Fruit fly (Drosophila melanogaster) whole organism, embryonic: Measurements from ENCODE around the gene mthl9.

Experiments
- BtbVII ChIP-seq: fragments of 200-800 bp; sonication (Bioruptor generic); optimal IDR thresholded peaks from 3 replicates; lab custom pipeline; 2017; ENCODE audit warnings: missing biosample characterization, mild to moderate bottlenecking, missing genetic modification characterization
- CG10274 ChIP-seq: fragments of 200-800 bp; sonication (Bioruptor generic); optimal IDR thresholded peaks from 3 replicates; lab custom pipeline; 2017; ENCODE audit warnings: missing biosample characterization, mild to moderate bottlenecking, missing genetic modification characterization
- CG10366 ChIP-seq: fragments of 200-800 bp; sonication (Bioruptor generic); IDR thresholded peaks from 2 replicates; pipeline ENCODE4 v1.3.6; 2022; ENCODE audit warnings: missing biosample characterization, missing genetic modification characterization
- CG11723 ChIP-seq: fragments of 200-800 bp; sonication (Bioruptor generic); optimal IDR thresholded peaks from 2 replicates; lab custom pipeline; 2017; ENCODE audit warnings: missing biosample characterization, mild to moderate bottlenecking, missing genetic modification characterization
- CG15479 ChIP-seq: fragments of 200-800 bp; sonication (Bioruptor generic); optimal IDR thresholded peaks from 3 replicates; lab custom pipeline; 2019; ENCODE audit warnings: missing biosample characterization, mild to moderate bottlenecking, missing genetic modification characterization, moderate library complexity
- CG17186 ChIP-seq: fragments of 200-800 bp; sonication (Bioruptor generic); optimal IDR thresholded peaks from 3 replicates; lab custom pipeline; 2017; ENCODE audit warnings: missing biosample characterization, missing genetic modification reagents, missing genetic modification characterization
- CG1832 ChIP-seq: fragments of 200-800 bp; sonication (Bioruptor generic); optimal IDR thresholded peaks from 2 replicates; lab custom pipeline; 2017; ENCODE audit warnings: missing biosample characterization, mild to moderate bottlenecking, missing genetic modification characterization, inconsistent platforms
- CG18599 ChIP-seq: fragments of 200-800 bp; sonication (Bioruptor generic); optimal IDR thresholded peaks from 3 replicates; lab custom pipeline; 2017; ENCODE audit warnings: missing biosample characterization, missing genetic modification characterization, mild to moderate bottlenecking, moderate library complexity, missing genetic modification reagents
- CG2116 ChIP-seq: fragments of 200-800 bp; sonication (Bioruptor generic); optimal IDR thresholded peaks from 3 replicates; lab custom pipeline; 2018; ENCODE audit warnings: missing biosample characterization, mild to moderate bottlenecking, missing genetic modification characterization
- CG34376 ChIP-seq: fragments of 200-800 bp; sonication (Bioruptor generic); optimal IDR thresholded peaks from 2 replicates; lab custom pipeline; 2018; ENCODE audit warnings: missing biosample characterization, mild to moderate bottlenecking, missing genetic modification characterization
- CG4730 ChIP-seq: fragments of 200-800 bp; sonication (Bioruptor generic); IDR thresholded peaks from 2 replicates; pipeline ENCODE4 v1.3.6; 2022; ENCODE audit warnings: missing biosample characterization, missing genetic modification characterization
- CG4820 ChIP-seq: fragments of 200-800 bp; sonication (Bioruptor generic); optimal IDR thresholded peaks from 3 replicates; lab custom pipeline; 2016; ENCODE audit warnings: missing biosample characterization, missing genetic modification characterization
- CG6683 ChIP-seq: fragments of 200-800 bp; sonication (Bioruptor generic); optimal IDR thresholded peaks from 2 replicates; lab custom pipeline; 2017; ENCODE audit warnings: missing biosample characterization, mild to moderate bottlenecking, missing genetic modification characterization, missing genetic modification reagents
- CG6765 ChIP-seq: fragments of 200-800 bp; sonication (Bioruptor generic); optimal IDR thresholded peaks from 3 replicates; lab custom pipeline; 2017; ENCODE audit warnings: missing biosample characterization, mild to moderate bottlenecking, missing genetic modification characterization
- CG7786 ChIP-seq: fragments of 200-800 bp; sonication (Bioruptor generic); optimal IDR thresholded peaks from 2 replicates; lab custom pipeline; 2016; ENCODE audit warnings: missing biosample characterization, missing genetic modification characterization
- CG7928 ChIP-seq: fragments of 200-800 bp; sonication (Bioruptor generic); optimal IDR thresholded peaks from 2 replicates; lab custom pipeline; 2017; ENCODE audit warnings: missing biosample characterization, mild to moderate bottlenecking, missing genetic modification characterization
- CG8290 ChIP-seq, 3 experiments: fragments of 200-800 bp; sonication (Bioruptor generic); optimal IDR thresholded peaks; 2 replicates each; lab custom pipeline; 2016 to 2019; ENCODE audit warnings: missing biosample characterization in 3 of 3, missing genetic modification characterization in 3 of 3, mild to moderate bottlenecking in 2 of 3, moderate library complexity in 1 of 3
- CG9932 ChIP-seq: fragments of 200-800 bp; sonication (Bioruptor generic); IDR thresholded peaks from 2 replicates; pipeline ENCODE4 v1.3.6; 2022; ENCODE audit warnings: missing biosample characterization, missing genetic modification characterization
- Deaf1 ChIP-seq: fragments of 200-800 bp; optimal IDR thresholded peaks from 3 replicates; lab custom pipeline; 2019; ENCODE audit warnings: missing biosample characterization, mild to moderate bottlenecking, missing genetic modification characterization, moderate library complexity
- Doc3 ChIP-seq: fragments of 200-800 bp; sonication (Bioruptor generic); IDR thresholded peaks from 3 replicates; pipeline ENCODE4 v1.3.6; 2022; ENCODE audit warnings: missing biosample characterization, missing genetic modification characterization; ENCODE audit not compliant: partially characterized antibody
- E2f1 ChIP-seq: fragments of 200-800 bp; sonication (Bioruptor generic); IDR thresholded peaks from 2 replicates; pipeline ENCODE4 v1.3.6; 2022; ENCODE audit warnings: missing biosample characterization, missing genetic modification characterization
- Ets97D ChIP-seq: fragments of 200-800 bp; sonication (Bioruptor generic); optimal IDR thresholded peaks from 3 replicates; lab custom pipeline; 2016; ENCODE audit warnings: missing biosample characterization, missing genetic modification characterization
- HHEX ChIP-seq: fragments of 200-800 bp; sonication (Bioruptor generic); optimal IDR thresholded peaks from 3 replicates; lab custom pipeline; 2017; ENCODE audit warnings: missing biosample characterization, mild to moderate bottlenecking, missing genetic modification characterization, missing genetic modification reagents
- HLHmδ ChIP-seq: fragments of 200-800 bp; sonication (Bioruptor generic); optimal IDR thresholded peaks from 2 replicates; lab custom pipeline; 2018; ENCODE audit warnings: missing biosample characterization, mild to moderate bottlenecking, missing genetic modification characterization, moderate library complexity
- Kr ChIP-seq: fragments of 200-800 bp; sonication (Bioruptor generic); optimal IDR thresholded peaks from 2 replicates; lab custom pipeline; 2017; ENCODE audit warnings: missing biosample characterization, mild to moderate bottlenecking, missing genetic modification characterization
- Myb ChIP-seq: fragments of 200-800 bp; sonication (Bioruptor generic); optimal IDR thresholded peaks from 2 replicates; lab custom pipeline; 2016; ENCODE audit warnings: missing biosample characterization, missing genetic modification characterization
- Poxn ChIP-seq: fragments of 200-800 bp; sonication (Bioruptor generic); IDR thresholded peaks from 2 replicates; pipeline ENCODE4 v1.3.6; 2022; ENCODE audit warnings: missing biosample characterization, missing genetic modification characterization
- Sry-δ ChIP-seq: fragments of 200-800 bp; sonication (Bioruptor generic); optimal IDR thresholded peaks from 2 replicates; lab custom pipeline; 2016; ENCODE audit warnings: missing biosample characterization, missing genetic modification characterization
- TFAM ChIP-seq: fragments of 200-800 bp; sonication (Bioruptor generic); optimal IDR thresholded peaks from 2 replicates; lab custom pipeline; 2017; ENCODE audit warnings: missing biosample characterization, missing genetic modification characterization, inconsistent platforms
- ara ChIP-seq: fragments of 200-800 bp; sonication (Bioruptor generic); IDR thresholded peaks from 2 replicates; pipeline ENCODE4 v1.3.6; 2022; ENCODE audit warnings: missing biosample characterization, missing genetic modification characterization
- cg ChIP-seq: fragments of 200-800 bp; sonication (Bioruptor generic); optimal IDR thresholded peaks from 3 replicates; lab custom pipeline; 2019; ENCODE audit warnings: missing biosample characterization, mild to moderate bottlenecking, missing genetic modification characterization, moderate library complexity
- ci ChIP-seq: fragments of 200-800 bp; sonication (Bioruptor generic); IDR thresholded peaks from 3 replicates; pipeline ENCODE4 v1.3.6; 2022; ENCODE audit warnings: missing biosample characterization, missing genetic modification characterization
- crc ChIP-seq: fragments of 200-800 bp; sonication (Bioruptor generic); optimal IDR thresholded peaks from 2 replicates; lab custom pipeline; 2016; ENCODE audit warnings: missing biosample characterization, missing genetic modification characterization
- dimm ChIP-seq: fragments of 200-800 bp; sonication (Bioruptor generic); IDR thresholded peaks from 2 replicates; pipeline ENCODE4 v1.3.6; 2022; ENCODE audit warnings: missing biosample characterization, missing genetic modification characterization
- emc ChIP-seq: fragments of 200-800 bp; sonication (Bioruptor generic); optimal IDR thresholded peaks from 2 replicates; lab custom pipeline; 2016; ENCODE audit warnings: missing biosample characterization, missing genetic modification characterization
- ewg ChIP-seq: fragments of 200-800 bp; sonication (Bioruptor generic); optimal IDR thresholded peaks from 3 replicates; lab custom pipeline; 2017; ENCODE audit warnings: mild to moderate bottlenecking, missing biosample characterization, missing genetic modification reagents, missing genetic modification characterization
- grn ChIP-seq: fragments of 200-800 bp; sonication (Bioruptor generic); optimal IDR thresholded peaks from 3 replicates; lab custom pipeline; 2017; ENCODE audit warnings: missing biosample characterization, missing genetic modification characterization
- gro ChIP-seq: fragments of 200-800 bp; sonication (Bioruptor generic); optimal IDR thresholded peaks from 2 replicates; lab custom pipeline; 2016; ENCODE audit warnings: missing biosample characterization, missing genetic modification characterization
- hth ChIP-seq: fragments of >200 bp; optimal IDR thresholded peaks from 2 replicates; lab custom pipeline; 2017; ENCODE audit warnings: inconsistent platforms
- ind ChIP-seq: fragments of 200-800 bp; sonication (Bioruptor generic); optimal IDR thresholded peaks from 3 replicates; lab custom pipeline; 2016; ENCODE audit warnings: missing biosample characterization, missing genetic modification characterization
- lmd ChIP-seq: fragments of 200-800 bp; sonication (Bioruptor generic); IDR thresholded peaks from 2 replicates; pipeline ENCODE4 v1.3.6; 2022; ENCODE audit warnings: missing biosample characterization, missing genetic modification characterization
- org-1 ChIP-seq: fragments of 200-800 bp; sonication (Bioruptor generic); optimal IDR thresholded peaks from 2 replicates; lab custom pipeline; 2017; ENCODE audit warnings: missing biosample characterization, missing genetic modification characterization
- phol ChIP-seq: fragments of 200-800 bp; sonication (Bioruptor generic); optimal IDR thresholded peaks from 3 replicates; lab custom pipeline; 2018; ENCODE audit warnings: missing biosample characterization, mild to moderate bottlenecking, missing genetic modification characterization, moderate library complexity
- row ChIP-seq: fragments of 200-800 bp; sonication (Bioruptor generic); IDR thresholded peaks from 3 replicates; pipeline ENCODE4 v1.3.6; 2022; ENCODE audit warnings: missing biosample characterization, missing genetic modification characterization
- schlank ChIP-seq: fragments of 200-800 bp; sonication (Bioruptor generic); optimal IDR thresholded peaks from 2 replicates; lab custom pipeline; 2018; ENCODE audit warnings: missing biosample characterization, mild to moderate bottlenecking, missing genetic modification characterization
- sens-2 ChIP-seq: fragments of 200-800 bp; sonication (Bioruptor generic); IDR thresholded peaks from 2 replicates; pipeline ENCODE4 v1.3.6; 2022; ENCODE audit warnings: missing biosample characterization, missing genetic modification characterization
- slbo ChIP-seq: fragments of 200-800 bp; sonication (Bioruptor generic); IDR thresholded peaks from 2 replicates; pipeline ENCODE4 v1.3.6; 2022; ENCODE audit warnings: missing biosample characterization, missing genetic modification characterization
- ssp ChIP-seq: fragments of 200-800 bp; sonication (Bioruptor generic); IDR thresholded peaks from 2 replicates; pipeline ENCODE4 v1.3.6; 2022; ENCODE audit warnings: missing biosample characterization, missing genetic modification characterization
- sug ChIP-seq: fragments of 200-800 bp; optimal IDR thresholded peaks from 2 replicates; lab custom pipeline; 2019; ENCODE audit warnings: missing biosample characterization, mild to moderate bottlenecking, missing genetic modification characterization, moderate library complexity
- unc-4 ChIP-seq: fragments of 200-800 bp; sonication (Bioruptor generic); IDR thresholded peaks from 2 replicates; pipeline ENCODE4 v1.3.6; 2022; ENCODE audit warnings: missing biosample characterization, missing genetic modification characterization; ENCODE audit not compliant: partially characterized antibody
- vnd ChIP-seq: fragments of 200-800 bp; sonication (Bioruptor generic); IDR thresholded peaks from 3 replicates; pipeline ENCODE4 v1.3.6; 2022; ENCODE audit warnings: missing biosample characterization, missing genetic modification characterization; ENCODE audit not compliant: partially characterized antibody

Gene mthl9

DNA sequence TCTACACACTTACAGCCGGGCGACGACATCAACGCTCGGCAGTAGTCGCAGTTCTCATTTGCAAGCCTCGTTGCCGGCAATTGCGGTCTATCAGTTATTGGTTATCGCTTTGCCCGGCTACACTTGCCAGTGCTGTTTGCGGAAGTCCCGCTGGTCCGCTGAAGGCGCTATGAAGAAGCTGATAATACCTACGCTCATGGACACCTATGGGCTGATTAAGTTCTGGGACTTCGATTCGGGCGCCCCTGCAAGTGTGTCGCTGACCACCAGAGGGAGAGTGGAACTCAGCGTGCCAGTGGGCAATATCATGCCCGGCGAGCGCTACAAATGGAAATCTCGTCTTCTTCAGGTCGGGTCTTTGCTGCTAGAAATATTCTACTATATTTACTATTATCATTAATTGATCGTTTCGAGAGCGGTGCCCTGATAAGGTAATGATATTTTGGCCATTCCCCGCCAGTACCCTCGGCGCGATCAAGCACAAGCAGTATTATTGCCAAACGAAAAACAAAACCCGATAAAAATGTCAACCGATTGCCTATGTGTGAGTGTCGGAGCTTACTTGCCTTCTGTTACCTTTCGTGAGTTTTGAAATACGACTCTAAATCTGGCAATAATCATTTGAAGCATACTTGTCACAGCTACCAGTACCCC lies 32.0 kb downstream of the mthl9 start (continued):
- TF ChIP-seq CG7928 (GFP tag; lab: Kevin White, UChicago), result no peak
- TF ChIP-seq ci, result 0 out of 3 replicates have a peak, but pooled peaks have one; percentile 8
- TF ChIP-seq CG6683 (GFP tag; lab: Kevin White, UChicago), result no peak
- no peak for TF ChIP-seq Poxn
- TF ChIP-seq sens-2, result no peak
- no peak for TF ChIP-seq TFAM (GFP tag; lab: Kevin White, UChicago)
- no peak for TF ChIP-seq CG10366 (GFP tag; lab: Robert Waterston, UW)
- no peak for TF ChIP-seq CG8290 (GFP tag; optimal IDR thresholded peaks at IDR 0.05; lab: Kevin White, UChicago)
- TF ChIP-seq CG8290 (tag; optimal IDR thresholded peaks at IDR 0.05; lab: Kevin White, UChicago), result no peak
- 0 out of 3 replicates have a peak, but pooled peaks have one; percentile 36 for TF ChIP-seq vnd
- TF ChIP-seq Doc3 (GFP tag; lab: Robert Waterston, UW), result no peak
- TF ChIP-seq CG34376 (GFP tag; lab: Kevin White, UChicago), result peak; percentile 98
- TF ChIP-seq CG18599 (GFP tag; lab: Kevin White, UChicago), result peak; percentile 58
- TF ChIP-seq lmd (GFP tag; lab: Robert Waterston, UW), result no peak
- TF ChIP-seq org-1 (GFP tag; lab: Kevin White, UChicago), result no peak
- TF ChIP-seq schlank (tag; lab: Kevin White, UChicago), result no peak
- no peak for TF ChIP-seq HHEX (GFP tag; lab: Kevin White, UChicago)
- TF ChIP-seq ssp (GFP tag; lab: Robert Waterston, UW), result no peak
- TF ChIP-seq gro (GFP tag; lab: Kevin White, UChicago), result peak; percentile 32
- no peak for TF ChIP-seq Ets97D
- TF ChIP-seq CG15479 (GFP tag; lab: Kevin White, UChicago), result peak; percentile 95
- no peak for TF ChIP-seq hth (lab: Kevin White, UChicago)
- peak; percentile 92 for TF ChIP-seq sug
- TF ChIP-seq emc (GFP tag; lab: Kevin White, UChicago), result no peak
- TF ChIP-seq CG4730 (GFP tag; lab: Robert Waterston, UW), result no peak
- TF ChIP-seq grn (GFP tag; lab: Kevin White, UChicago), result no peak
- no peak for TF ChIP-seq CG2116 (GFP tag; lab: Kevin White, UChicago)
- TF ChIP-seq unc-4 (GFP tag; lab: Robert Waterston, UW), result no peak
- no peak for TF ChIP-seq cg (GFP tag; lab: Kevin White, UChicago)
- no peak for TF ChIP-seq dimm (GFP tag; lab: Robert Waterston, UW)
- no peak for TF ChIP-seq Myb (GFP tag; lab: Kevin White, UChicago)
- TF ChIP-seq Kr (GFP tag; lab: Kevin White, UChicago), result no peak
- TF ChIP-seq ewg, result no peak
- no peak for TF ChIP-seq crc (GFP tag; lab: Kevin White, UChicago)
- TF ChIP-seq CG9932 (GFP tag; lab: Robert Waterston, UW), result no peak
- TF ChIP-seq CG1832 (GFP tag; lab: Kevin White, UChicago), result no peak
- TF ChIP-seq BtbVII (GFP tag; lab: Kevin White, UChicago), result peak; percentile 45
- TF ChIP-seq E2f1 (GFP tag; lab: Robert Waterston, UW), result no peak
- no peak for TF ChIP-seq ind (GFP tag; lab: Kevin White, UChicago)
- TF ChIP-seq Deaf1, result peak; percentile 51
- no peak for TF ChIP-seq CG10274 (GFP tag; lab: Kevin White, UChicago)
- TF ChIP-seq CG11723 (GFP tag; lab: Kevin White, UChicago), result no peak
- TF ChIP-seq phol (tag; lab: Kevin White, UChicago), result no peak
- TF ChIP-seq slbo, result no peak
- TF ChIP-seq ara, result no peak
- TF ChIP-seq CG6765, result no peak
- no peak for TF ChIP-seq CG17186 (GFP tag; lab: Kevin White, UChicago)
- no peak for TF ChIP-seq row (GFP tag; lab: Robert Waterston, UW)
- TF ChIP-seq CG4820 (GFP tag; lab: Kevin White, UChicago), result no peak
- no peak for TF ChIP-seq Sry-δ
- TF ChIP-seq HLHmδ (GFP tag; lab: Kevin White, UChicago), result no peak
- no peak for TF ChIP-seq CG7786 (GFP tag; lab: Kevin White, UChicago)
